Worm (Caenorhabditis elegans): Measurements from ENCODE around the gene T12D8.10.

The T12D8.10 gene

DNA sequence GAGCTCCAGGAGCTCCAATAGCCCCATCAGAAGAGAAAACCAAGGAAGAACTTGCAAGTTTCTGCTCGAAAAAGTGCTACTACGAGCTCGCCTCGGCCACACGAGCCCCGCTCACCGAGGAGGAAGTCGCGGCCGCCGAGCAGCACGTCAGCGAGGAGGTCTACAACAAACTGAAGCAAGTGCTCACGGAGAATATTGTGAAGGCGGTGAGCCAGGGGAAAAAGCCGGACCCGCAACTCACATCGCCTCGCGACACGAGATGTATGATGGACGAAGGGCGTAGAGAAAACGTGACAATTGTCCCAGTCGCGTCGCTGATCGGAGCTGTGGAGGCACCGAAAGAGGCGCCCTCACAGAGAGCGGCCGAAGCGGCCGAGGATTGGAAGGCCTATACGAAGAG is 10.6 kb upstream of the T12D8.10 start:
- TF ChIP-seq lin-13 (GFP tag; optimal IDR thresholded peaks at IDR 0.05) (no peak), zag-1 (tag; optimal IDR thresholded peaks at IDR 0.05) (no peak), sma-3 (GFP tag; optimal IDR thresholded peaks at IDR 0.05) (no peak), unc-55 (GFP tag; optimal IDR thresholded peaks at IDR 0.05) (no peak), mab-5 (tag; optimal IDR thresholded peaks at IDR 0.05) (no peak), C34F6.9 (tag; optimal IDR thresholded peaks at IDR 0.05) (no peak)

DNA sequence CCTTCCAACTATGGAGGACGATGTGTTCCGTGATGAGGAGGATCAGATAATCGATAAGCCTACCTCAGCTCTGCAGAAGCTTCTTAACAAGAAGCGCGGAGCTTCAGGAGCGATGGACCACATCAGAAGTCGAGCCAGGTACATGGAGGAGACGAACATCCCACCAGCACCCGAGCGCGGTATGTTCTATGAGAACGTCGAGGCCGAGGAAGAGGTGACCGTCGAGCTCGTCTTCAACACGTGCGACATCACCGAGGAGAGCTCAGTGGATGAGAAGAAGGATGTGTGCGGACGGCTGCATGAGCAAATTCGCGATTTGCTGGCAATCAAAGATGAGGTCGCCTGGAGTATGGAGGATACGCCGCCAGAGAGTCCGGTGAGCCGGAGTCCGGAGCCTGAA is 9.9 kb upstream of the T12D8.10 start:
- TF ChIP-seq C34F6.9 (tag; optimal IDR thresholded peaks at IDR 0.05) (no peak), ceh-16 (tag; optimal IDR thresholded peaks at IDR 0.05) (no peak), ztf-11 (tag; optimal IDR thresholded peaks at IDR 0.05) (no peak), nhr-129 (tag; optimal IDR thresholded peaks at IDR 0.05) (no peak), unc-39 (tag; optimal IDR thresholded peaks at IDR 0.05) (no peak), ztf-4 (tag; optimal IDR thresholded peaks at IDR 0.05) (no peak), sma-9 (GFP tag; optimal IDR thresholded peaks at IDR 0.05) (no peak), sma-9 (tag; optimal IDR thresholded peaks at IDR 0.05) (no peak), nhr-77 (tag; optimal IDR thresholded peaks at IDR 0.05) (no peak), ceh-82 (tag; optimal IDR thresholded peaks at IDR 0.05) (no peak), Y55F3AM.14 (GFP tag; optimal IDR thresholded peaks at IDR 0.05) (no peak)

DNA sequence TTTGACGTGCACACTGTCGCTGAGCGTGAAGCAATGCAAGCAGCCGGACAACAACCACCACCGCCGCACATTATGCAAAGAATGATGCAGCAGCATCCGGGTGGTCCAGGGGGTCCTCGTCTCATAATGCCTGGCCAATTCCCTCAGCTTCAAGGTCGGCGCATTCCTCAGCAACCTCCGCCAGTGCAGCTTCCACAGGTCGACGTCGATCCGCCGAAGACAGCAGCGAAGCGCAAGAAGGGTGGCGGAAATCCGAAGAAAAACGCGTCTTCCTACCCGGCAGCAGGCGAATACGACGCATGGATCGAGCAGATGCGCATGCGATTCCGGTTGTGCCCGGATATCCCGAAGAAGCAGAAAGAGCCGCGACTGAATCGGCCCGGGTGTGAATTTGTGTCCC is 9.3 kb upstream of the T12D8.10 start:
- TF ChIP-seq sma-9 (GFP tag; optimal IDR thresholded peaks at IDR 0.05) (no peak), sma-9 (tag; optimal IDR thresholded peaks at IDR 0.05) (no peak), ceh-16 (tag; optimal IDR thresholded peaks at IDR 0.05) (no peak), crh-2 (tag; optimal IDR thresholded peaks at IDR 0.05) (no peak), aly-2 (tag; optimal IDR thresholded peaks at IDR 0.05) (no peak), nhr-10 (tag; optimal IDR thresholded peaks at IDR 0.05) (no peak), alr-1 (tag; optimal IDR thresholded peaks at IDR 0.05) (no peak), ztf-4 (tag; optimal IDR thresholded peaks at IDR 0.05) (no peak)

DNA sequence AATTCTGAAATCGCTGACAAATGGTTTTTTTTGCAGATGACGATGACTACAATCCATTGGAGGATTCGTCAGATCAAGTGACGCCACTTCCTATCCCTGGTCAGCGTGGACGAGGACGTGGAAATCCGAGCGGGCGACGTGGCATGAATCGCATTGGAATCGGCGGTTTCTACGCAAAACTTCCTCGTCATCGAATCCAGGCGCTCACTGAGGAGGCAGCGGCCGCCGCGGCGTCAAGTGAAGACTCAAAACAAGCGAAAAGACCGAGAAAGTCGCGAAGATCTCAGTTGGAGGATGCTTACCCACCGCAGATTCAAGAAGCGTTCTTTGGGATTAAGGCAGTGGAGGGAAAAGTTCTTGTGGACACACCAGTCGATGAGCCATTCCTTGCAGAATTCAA is 6.4 kb upstream of the T12D8.10 start:
- TF ChIP-seq ama-1 (optimal IDR thresholded peaks at IDR 0.05) (no peak), lin-39 (tag; optimal IDR thresholded peaks at IDR 0.05) (no peak), F13H6.1 (tag; optimal IDR thresholded peaks at IDR 0.05) (no peak), elt-3 (tag; optimal IDR thresholded peaks at IDR 0.05) (no peak), sma-9 (GFP tag; optimal IDR thresholded peaks at IDR 0.05) (no peak), sma-9 (tag; optimal IDR thresholded peaks at IDR 0.05) (no peak), nhr-6 (tag; optimal IDR thresholded peaks at IDR 0.05) (no peak), nhr-77 (tag; optimal IDR thresholded peaks at IDR 0.05) (no peak), mdl-1 (tag; optimal IDR thresholded peaks at IDR 0.05) (no peak), nhr-23 (tag; optimal IDR thresholded peaks at IDR 0.05) (no peak), dmd-4 (tag; optimal IDR thresholded peaks at IDR 0.05) (no peak), snpc-4 (tag; optimal IDR thresholded peaks at IDR 0.05) (no peak), ztf-1 (GFP tag; conservative IDR thresholded peaks at IDR 0.05) (no peak), unc-62 (GFP tag; optimal IDR thresholded peaks at IDR 0.05) (no peak), zag-1 (tag; optimal IDR thresholded peaks at IDR 0.05) (no peak), lin-13 (GFP tag; optimal IDR thresholded peaks at IDR 0.05) (no peak), fos-1 (tag; optimal IDR thresholded peaks at IDR 0.05) (no peak), ztf-11 (tag; optimal IDR thresholded peaks at IDR 0.05) (no peak), ceh-82 (tag; optimal IDR thresholded peaks at IDR 0.05) (no peak), sem-4 (tag; optimal IDR thresholded peaks at IDR 0.05) (no peak)

DNA sequence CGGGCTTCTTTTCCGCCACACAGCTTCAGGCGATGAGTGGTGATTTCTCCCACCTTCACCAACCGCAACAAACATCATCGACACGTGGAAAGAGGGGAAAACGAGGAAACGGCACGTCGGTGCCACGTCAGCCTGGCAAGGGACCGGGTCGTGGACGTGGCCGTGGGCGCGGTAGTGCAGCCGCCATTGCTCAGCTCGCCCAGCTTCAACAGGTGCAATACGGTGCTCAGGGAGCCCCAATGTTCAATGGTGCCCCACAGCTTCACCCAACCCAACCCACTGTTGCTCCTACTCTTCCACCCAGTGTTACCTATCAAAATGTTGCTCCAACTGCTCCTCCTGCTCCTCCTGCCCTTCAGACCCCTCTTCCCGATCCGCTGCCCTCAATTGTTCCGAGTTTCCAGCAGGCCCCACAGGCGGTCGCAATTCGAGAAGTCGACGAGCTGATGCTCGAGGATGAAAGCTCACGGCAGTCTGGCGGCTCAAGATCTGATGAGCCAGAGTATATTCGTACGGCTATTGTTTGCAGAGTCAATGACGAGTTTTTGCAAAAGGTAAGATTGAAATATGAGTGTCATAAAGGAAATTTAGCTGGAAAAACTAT is 3.9 kb upstream of the T12D8.10 start:
- no peak for TF ChIP-seq mab-5 (tag; optimal IDR thresholded peaks at IDR 0.05)
- TF ChIP-seq ceh-16 (tag; optimal IDR thresholded peaks at IDR 0.05): no peak
- TF ChIP-seq ztf-11 (tag; optimal IDR thresholded peaks at IDR 0.05): no peak
- TF ChIP-seq R02D3.7 (tag; optimal IDR thresholded peaks at IDR 0.05): no peak
- no peak for TF ChIP-seq nhr-77 (tag; optimal IDR thresholded peaks at IDR 0.05)

DNA sequence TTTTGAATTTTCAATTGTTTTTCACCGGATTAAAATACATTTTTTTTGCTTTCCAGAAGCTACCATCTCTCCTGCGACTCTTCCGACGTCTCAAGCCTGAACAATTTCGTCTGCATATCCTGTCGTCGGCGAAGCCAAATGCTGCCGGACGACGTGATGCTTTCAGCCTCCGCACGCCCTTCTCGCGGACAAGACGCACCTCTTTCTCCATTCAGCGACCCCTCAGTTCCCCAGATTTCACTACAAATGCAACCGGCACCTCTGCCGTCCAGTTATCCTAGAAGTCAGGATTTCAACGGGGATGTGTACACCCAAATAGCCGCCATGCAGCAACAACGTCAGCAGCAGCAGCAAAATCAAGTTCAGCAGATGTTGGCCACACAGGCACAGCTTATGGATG is 2.2 kb upstream of the T12D8.10 start:
- TF ChIP-seq elt-1 (tag; optimal IDR thresholded peaks at IDR 0.05) (no peak), alr-1 (tag; optimal IDR thresholded peaks at IDR 0.05) (no peak), blmp-1 (tag; optimal IDR thresholded peaks at IDR 0.05; ENCODE audit: insufficient read depth) (no peak), dmd-4 (tag; optimal IDR thresholded peaks at IDR 0.05) (no peak), snpc-4 (tag; optimal IDR thresholded peaks at IDR 0.05) (no peak)
